Fruit fly (Drosophila melanogaster) whole organism, adult: Measurements from ENCODE around the gene eIF3f1.

ENCODE experiments used
- CG11617 ChIP-seq: fragments of 200-800 bp; sonication (Bioruptor generic); optimal IDR thresholded peaks from 2 replicates; lab custom pipeline; 2017; ENCODE audit warnings: mild to moderate bottlenecking, missing biosample characterization, missing genetic modification reagents, missing genetic modification characterization
- CG14711 ChIP-seq: fragments of 200-800 bp; sonication (Bioruptor generic); optimal IDR thresholded peaks from 2 replicates; lab custom pipeline; 2018; ENCODE audit warnings: missing biosample characterization, mild to moderate bottlenecking, missing genetic modification characterization, moderate library complexity
- CG1620 ChIP-seq: fragments of 200-800 bp; sonication (Bioruptor generic); optimal IDR thresholded peaks from 2 replicates; lab custom pipeline; 2016; ENCODE audit warnings: missing biosample characterization, missing genetic modification characterization
- CG33017 ChIP-seq: fragments of 200-800 bp; sonication (Bioruptor generic); optimal IDR thresholded peaks from 2 replicates; lab custom pipeline; 2018; ENCODE audit warnings: missing biosample characterization, mild to moderate bottlenecking, missing genetic modification characterization, moderate library complexity
- CG5204 ChIP-seq: fragments of 200-800 bp; sonication (Bioruptor generic); optimal IDR thresholded peaks from 2 replicates; lab custom pipeline; 2016; ENCODE audit warnings: missing biosample characterization, missing genetic modification characterization
- CG7045 ChIP-seq: fragments of 200-800 bp; sonication (Bioruptor generic); optimal IDR thresholded peaks from 2 replicates; lab custom pipeline; 2017; ENCODE audit warnings: missing biosample characterization, mild to moderate bottlenecking, missing genetic modification characterization
- Clk ChIP-seq: fragments of 200-800 bp; sonication (Bioruptor generic); optimal IDR thresholded peaks from 2 replicates; lab custom pipeline; 2017; ENCODE audit warnings: missing biosample characterization, missing genetic modification characterization
- Hr96 ChIP-seq: fragments of 200-800 bp; sonication (Bioruptor generic); optimal IDR thresholded peaks from 2 replicates; lab custom pipeline; 2016; ENCODE audit warnings: missing biosample characterization, missing genetic modification characterization
- bab1 ChIP-seq: fragments of 200-800 bp; sonication (Bioruptor generic); optimal IDR thresholded peaks from 3 replicates; lab custom pipeline; 2019; ENCODE audit warnings: missing biosample characterization, mild to moderate bottlenecking, missing genetic modification characterization, moderate library complexity
- cnc ChIP-seq, 2 experiments: fragments of >200 bp; optimal IDR thresholded peaks; 2 replicates each; lab custom pipeline; 2017
- kay ChIP-seq: fragments of 200-800 bp; sonication (Bioruptor generic); peaks from one replicate; lab custom pipeline; 2016; ENCODE audit warnings: missing biosample characterization, missing genetic modification characterization, borderline replicate concordance
- ovo ChIP-seq: fragments of 200-800 bp; sonication (Bioruptor generic); optimal IDR thresholded peaks from 2 replicates; lab custom pipeline; 2016; ENCODE audit warnings: missing biosample characterization, missing genetic modification characterization
- pad ChIP-seq: fragments of 200-800 bp; sonication (Bioruptor generic); optimal IDR thresholded peaks from 3 replicates; lab custom pipeline; 2017; ENCODE audit warnings: missing biosample characterization, missing genetic modification characterization, mild to moderate bottlenecking, moderate library complexity, missing genetic modification reagents
- toe ChIP-seq: fragments of 200-800 bp; sonication (Bioruptor generic); optimal IDR thresholded peaks from 2 replicates; lab custom pipeline; 2016; ENCODE audit warnings: missing biosample characterization, missing genetic modification characterization

- TF ChIP-seq CG11617 (GFP tag; lab: Kevin White, UChicago) (no peak), ovo (GFP tag; lab: Kevin White, UChicago) (no peak), toe (no peak), bab1 (GFP tag; lab: Kevin White, UChicago) (no peak), pad (GFP tag; lab: Kevin White, UChicago) (no peak), CG5204 (GFP tag; lab: Kevin White, UChicago) (no peak), cnc (optimal IDR thresholded peaks at IDR 0.05; lab: Kevin White, UChicago) (no peak), CG14711 (tag; lab: Kevin White, UChicago) (no peak), CG1620 (no peak), kay (GFP tag; lab: Kevin White, UChicago) (no peak), Hr96 (no peak), CG33017 (no peak), Clk (no peak), CG7045 (GFP tag; lab: Kevin White, UChicago) (no peak)
These were observed 8.8 kb downstream of the eIF3f1 start for dm6 chr3R:4705167-4705566.
